Fruit fly (Drosophila melanogaster): ENCODE measurements around the gene CG14805.

dm6 chrX:1893532-1893931 is 16.4 kb downstream of the CG14805 start:
- no peak for TF ChIP-seq spab (GFP tag; optimal IDR thresholded peaks at IDR 0.05)
- TF ChIP-seq CG4318 (GFP tag; optimal IDR thresholded peaks at IDR 0.05) = no peak
- no peak for TF ChIP-seq Sox15 (GFP tag; optimal IDR thresholded peaks at IDR 0.05)
- no peak for TF ChIP-seq CG16779 (tag; optimal IDR thresholded peaks at IDR 0.05)
- TF ChIP-seq Ets96B (tag; optimal IDR thresholded peaks at IDR 0.05) = no peak
- TF ChIP-seq CG8319 (GFP tag; optimal IDR thresholded peaks at IDR 0.05) = no peak
- TF ChIP-seq Blimp-1 (GFP tag; optimal IDR thresholded peaks at IDR 0.05) = no peak
- TF ChIP-seq CG6808 (GFP tag; optimal IDR thresholded peaks at IDR 0.05) = no peak
